Fruit fly (Drosophila melanogaster) whole organism, prepupa: Measurements from ENCODE around the gene Sfp33A2.
A peak's percentile ranks its signal among the peaks of the same experiment; 100 is the strongest.

Experiments used
- Blimp-1 ChIP-seq: fragments of 200-800 bp; sonication (Bioruptor generic); optimal IDR thresholded peaks from 3 replicates; lab custom pipeline; 2017; ENCODE audit warnings: missing biosample characterization, missing genetic modification characterization, mild to moderate bottlenecking, moderate library complexity, missing genetic modification reagents
- CG10631 ChIP-seq: fragments of 200-800 bp; sonication (Bioruptor generic); optimal IDR thresholded peaks from 2 replicates; lab custom pipeline; 2016; ENCODE audit warnings: missing biosample characterization, missing genetic modification characterization
- CG11294 ChIP-seq: fragments of 200-800 bp; sonication (Bioruptor generic); IDR thresholded peaks from 2 replicates; pipeline ENCODE4 v1.3.6; 2022; ENCODE audit warnings: missing biosample characterization, missing genetic modification characterization
- CG11762 ChIP-seq: fragments of 200-800 bp; sonication (Bioruptor generic); optimal IDR thresholded peaks from 3 replicates; lab custom pipeline; 2016; ENCODE audit warnings: missing biosample characterization, missing genetic modification characterization; ENCODE audit not compliant: insufficient read depth
- CG15336 ChIP-seq: fragments of 200-800 bp; sonication (Bioruptor generic); IDR thresholded peaks from 2 replicates; pipeline ENCODE4 v1.3.6; 2022; ENCODE audit warnings: missing biosample characterization, missing genetic modification characterization
- CG1621 ChIP-seq: fragments of 200-800 bp; sonication (Bioruptor generic); optimal IDR thresholded peaks from 3 replicates; lab custom pipeline; 2018; ENCODE audit warnings: missing biosample characterization, mild to moderate bottlenecking, missing genetic modification characterization
- CG16779 ChIP-seq: fragments of 200-800 bp; sonication (Bioruptor generic); optimal IDR thresholded peaks from 3 replicates; lab custom pipeline; 2017; ENCODE audit warnings: missing biosample characterization, mild to moderate bottlenecking, missing genetic modification characterization
- CG3032 ChIP-seq: fragments of 200-800 bp; optimal IDR thresholded peaks from 2 replicates; lab custom pipeline; 2019; ENCODE audit warnings: missing biosample characterization, mild to moderate bottlenecking, missing genetic modification characterization, moderate library complexity
- CG31627 ChIP-seq: fragments of 200-800 bp; sonication (Bioruptor generic); optimal IDR thresholded peaks from 3 replicates; lab custom pipeline; 2016; ENCODE audit warnings: missing biosample characterization, missing genetic modification characterization
- CG32006 ChIP-seq: fragments of 200-800 bp; sonication (Bioruptor generic); optimal IDR thresholded peaks from 3 replicates; lab custom pipeline; 2017; ENCODE audit warnings: missing biosample characterization, mild to moderate bottlenecking, missing genetic modification characterization
- CG34406 ChIP-seq: fragments of 200-800 bp; sonication (Bioruptor generic); optimal IDR thresholded peaks from 3 replicates; lab custom pipeline; 2016; ENCODE audit warnings: missing biosample characterization, missing genetic modification characterization
- CG3919 ChIP-seq: fragments of 200-800 bp; sonication (Bioruptor generic); optimal IDR thresholded peaks from 3 replicates; lab custom pipeline; 2016; ENCODE audit warnings: missing biosample characterization, missing genetic modification characterization
- CG4318 ChIP-seq: fragments of 200-800 bp; sonication (Bioruptor generic); optimal IDR thresholded peaks from 3 replicates; lab custom pipeline; 2017; ENCODE audit warnings: missing biosample characterization, mild to moderate bottlenecking, missing genetic modification characterization
- CG6163 ChIP-seq: fragments of 200-800 bp; sonication (Bioruptor generic); IDR thresholded peaks from 3 replicates; pipeline ENCODE4 v1.3.6; 2022; ENCODE audit warnings: missing biosample characterization, missing genetic modification characterization
- CG6276 ChIP-seq: fragments of 200-800 bp; sonication (Bioruptor generic); optimal IDR thresholded peaks from 2 replicates; lab custom pipeline; 2017; ENCODE audit warnings: missing biosample characterization, mild to moderate bottlenecking, missing genetic modification characterization
- CG6808 ChIP-seq: fragments of 200-800 bp; sonication (Bioruptor generic); optimal IDR thresholded peaks from 3 replicates; lab custom pipeline; 2017; ENCODE audit warnings: missing biosample characterization, missing genetic modification characterization, mild to moderate bottlenecking, moderate library complexity, missing genetic modification reagents
- CG6854 ChIP-seq: fragments of 200-800 bp; sonication (Bioruptor generic); optimal IDR thresholded peaks from 2 replicates; lab custom pipeline; 2017; ENCODE audit warnings: missing biosample characterization, mild to moderate bottlenecking, missing genetic modification characterization
- CG7368 ChIP-seq: fragments of 200-800 bp; sonication (Bioruptor generic); optimal IDR thresholded peaks from 3 replicates; lab custom pipeline; 2016; ENCODE audit warnings: missing biosample characterization, missing genetic modification characterization
- CG8119 ChIP-seq: fragments of 200-800 bp; sonication (Bioruptor generic); IDR thresholded peaks from 3 replicates; pipeline ENCODE4 v1.3.6; 2022; ENCODE audit warnings: missing biosample characterization, missing genetic modification characterization
- CG8319 ChIP-seq: fragments of 200-800 bp; sonication (Bioruptor generic); optimal IDR thresholded peaks from 3 replicates; lab custom pipeline; 2016; ENCODE audit warnings: missing biosample characterization, missing genetic modification characterization
- CG8632 ChIP-seq: fragments of 200-800 bp; sonication (Bioruptor generic); optimal IDR thresholded peaks from 3 replicates; lab custom pipeline; 2016; ENCODE audit warnings: missing biosample characterization, missing genetic modification characterization
- CG9139 ChIP-seq: fragments of 200-800 bp; sonication (Bioruptor generic); optimal IDR thresholded peaks from 3 replicates; lab custom pipeline; 2017; ENCODE audit warnings: missing biosample characterization, mild to moderate bottlenecking, missing genetic modification characterization
- Eip78C ChIP-seq: fragments of 200-800 bp; sonication (Bioruptor generic); peaks from one replicate; lab custom pipeline; 2016; ENCODE audit warnings: missing biosample characterization, missing genetic modification characterization
- Eip93F ChIP-seq: fragments of 200-800 bp; sonication (Bioruptor generic); optimal IDR thresholded peaks from 2 replicates; lab custom pipeline; 2016; ENCODE audit warnings: missing biosample characterization, mild to moderate bottlenecking, missing genetic modification characterization
- Ets96B ChIP-seq: fragments of 200-800 bp; optimal IDR thresholded peaks from 2 replicates; lab custom pipeline; 2019; ENCODE audit warnings: missing biosample characterization, mild to moderate bottlenecking, missing genetic modification characterization, moderate library complexity
- Gug ChIP-seq: fragments of 200-800 bp; sonication (Bioruptor generic); IDR thresholded peaks from 2 replicates; pipeline ENCODE4 v1.3.6; 2022; ENCODE audit warnings: missing biosample characterization, missing genetic modification characterization
- Hr39 ChIP-seq: fragments of 200-800 bp; sonication (Bioruptor generic); optimal IDR thresholded peaks from 2 replicates; lab custom pipeline; 2016; ENCODE audit warnings: missing biosample characterization, missing genetic modification characterization
- Hr4 ChIP-seq: fragments of 200-800 bp; sonication (Bioruptor generic); optimal IDR thresholded peaks from 3 replicates; lab custom pipeline; 2016; ENCODE audit warnings: missing biosample characterization, missing genetic modification characterization
- Lpt ChIP-seq: fragments of 200-800 bp; sonication (Bioruptor generic); optimal IDR thresholded peaks from 3 replicates; lab custom pipeline; 2016; ENCODE audit warnings: missing biosample characterization, missing genetic modification characterization
- Met ChIP-seq: fragments of 200-800 bp; sonication (Bioruptor generic); optimal IDR thresholded peaks from 3 replicates; lab custom pipeline; 2016; ENCODE audit warnings: missing biosample characterization, missing genetic modification characterization
- OdsH ChIP-seq: fragments of 200-800 bp; sonication (Bioruptor generic); optimal IDR thresholded peaks from 3 replicates; lab custom pipeline; 2016; ENCODE audit warnings: missing biosample characterization, missing genetic modification characterization
- Smox ChIP-seq: fragments of 200-800 bp; sonication (Bioruptor generic); optimal IDR thresholded peaks from 3 replicates; lab custom pipeline; 2016; ENCODE audit warnings: missing biosample characterization, missing genetic modification characterization
- Sox102F ChIP-seq: fragments of 200-800 bp; sonication (Bioruptor generic); optimal IDR thresholded peaks from 2 replicates; lab custom pipeline; 2016; ENCODE audit warnings: missing biosample characterization, mild to moderate bottlenecking, missing genetic modification characterization
- Sox14 ChIP-seq: fragments of 200-800 bp; sonication (Bioruptor generic); optimal IDR thresholded peaks from 3 replicates; lab custom pipeline; 2016; ENCODE audit warnings: missing biosample characterization, missing genetic modification characterization
- Sox15 ChIP-seq: fragments of 200-800 bp; sonication (Bioruptor generic); optimal IDR thresholded peaks from 3 replicates; lab custom pipeline; 2016; ENCODE audit warnings: missing biosample characterization, missing genetic modification characterization
- achi ChIP-seq: fragments of 200-800 bp; sonication (Bioruptor generic); optimal IDR thresholded peaks from 3 replicates; lab custom pipeline; 2016; ENCODE audit warnings: missing biosample characterization, missing genetic modification characterization
- acj6 ChIP-seq: fragments of 200-800 bp; sonication (Bioruptor generic); optimal IDR thresholded peaks from 3 replicates; lab custom pipeline; 2016; ENCODE audit warnings: missing biosample characterization, missing genetic modification characterization
- cyc ChIP-seq: fragments of 200-800 bp; sonication (Bioruptor generic); optimal IDR thresholded peaks from 3 replicates; lab custom pipeline; 2016; ENCODE audit warnings: missing biosample characterization, missing genetic modification characterization
- dac ChIP-seq: fragments of 200-800 bp; sonication (Bioruptor generic); optimal IDR thresholded peaks from 2 replicates; lab custom pipeline; 2017; ENCODE audit warnings: missing biosample characterization, mild to moderate bottlenecking, missing genetic modification characterization
- dsx ChIP-seq: fragments of 200-800 bp; optimal IDR thresholded peaks from 3 replicates; lab custom pipeline; 2019; ENCODE audit warnings: missing biosample characterization, mild to moderate bottlenecking, missing genetic modification characterization, moderate library complexity; ENCODE audit not compliant: poor library complexity, severe bottlenecking
- eg ChIP-seq: fragments of 200-800 bp; sonication (Bioruptor generic); IDR thresholded peaks from 3 replicates; pipeline ENCODE4 v1.3.6; 2022; ENCODE audit warnings: missing biosample characterization, missing genetic modification characterization
- fd59A ChIP-seq: fragments of 200-800 bp; sonication (Bioruptor generic); optimal IDR thresholded peaks from 2 replicates; lab custom pipeline; 2017; ENCODE audit warnings: missing biosample characterization, mild to moderate bottlenecking, missing genetic modification characterization, missing genetic modification reagents
- fd85E ChIP-seq: fragments of 200-800 bp; sonication (Bioruptor generic); optimal IDR thresholded peaks from 3 replicates; lab custom pipeline; 2016; ENCODE audit warnings: missing biosample characterization, missing genetic modification characterization
- fkh ChIP-seq: fragments of 200-800 bp; sonication (Bioruptor generic); optimal IDR thresholded peaks from 3 replicates; lab custom pipeline; 2017; ENCODE audit warnings: missing biosample characterization, mild to moderate bottlenecking, missing genetic modification characterization, moderate library complexity
- net ChIP-seq: fragments of 200-800 bp; sonication (Bioruptor generic); optimal IDR thresholded peaks from 3 replicates; lab custom pipeline; 2016; ENCODE audit warnings: missing biosample characterization, missing genetic modification characterization
- pdm3 ChIP-seq: fragments of 200-800 bp; sonication (Bioruptor generic); optimal IDR thresholded peaks from 3 replicates; lab custom pipeline; 2016; ENCODE audit warnings: missing biosample characterization, missing genetic modification characterization
- ss ChIP-seq, 2 experiments: fragments of 200-800 bp; sonication (Bioruptor generic); optimal IDR thresholded peaks; 2 replicates in 1 of 2; 3 replicates in 1 of 2; lab custom pipeline; 2017 to 2018; ENCODE audit warnings: mild to moderate bottlenecking in 2 of 2, missing biosample characterization in 2 of 2, missing genetic modification characterization in 2 of 2, moderate library complexity in 1 of 2
- svp ChIP-seq: fragments of 200-800 bp; sonication (Bioruptor generic); peaks from one replicate; lab custom pipeline; 2016; ENCODE audit warnings: missing biosample characterization, missing genetic modification characterization
- topi ChIP-seq: fragments of 200-800 bp; sonication (Bioruptor generic); optimal IDR thresholded peaks from 3 replicates; lab custom pipeline; 2016; ENCODE audit warnings: missing biosample characterization, missing genetic modification characterization
- vri ChIP-seq: fragments of 200-800 bp; sonication (Bioruptor generic); optimal IDR thresholded peaks from 3 replicates; lab custom pipeline; 2016; ENCODE audit warnings: missing biosample characterization, mild to moderate bottlenecking, missing genetic modification characterization

Gene Sfp33A2

DNA sequence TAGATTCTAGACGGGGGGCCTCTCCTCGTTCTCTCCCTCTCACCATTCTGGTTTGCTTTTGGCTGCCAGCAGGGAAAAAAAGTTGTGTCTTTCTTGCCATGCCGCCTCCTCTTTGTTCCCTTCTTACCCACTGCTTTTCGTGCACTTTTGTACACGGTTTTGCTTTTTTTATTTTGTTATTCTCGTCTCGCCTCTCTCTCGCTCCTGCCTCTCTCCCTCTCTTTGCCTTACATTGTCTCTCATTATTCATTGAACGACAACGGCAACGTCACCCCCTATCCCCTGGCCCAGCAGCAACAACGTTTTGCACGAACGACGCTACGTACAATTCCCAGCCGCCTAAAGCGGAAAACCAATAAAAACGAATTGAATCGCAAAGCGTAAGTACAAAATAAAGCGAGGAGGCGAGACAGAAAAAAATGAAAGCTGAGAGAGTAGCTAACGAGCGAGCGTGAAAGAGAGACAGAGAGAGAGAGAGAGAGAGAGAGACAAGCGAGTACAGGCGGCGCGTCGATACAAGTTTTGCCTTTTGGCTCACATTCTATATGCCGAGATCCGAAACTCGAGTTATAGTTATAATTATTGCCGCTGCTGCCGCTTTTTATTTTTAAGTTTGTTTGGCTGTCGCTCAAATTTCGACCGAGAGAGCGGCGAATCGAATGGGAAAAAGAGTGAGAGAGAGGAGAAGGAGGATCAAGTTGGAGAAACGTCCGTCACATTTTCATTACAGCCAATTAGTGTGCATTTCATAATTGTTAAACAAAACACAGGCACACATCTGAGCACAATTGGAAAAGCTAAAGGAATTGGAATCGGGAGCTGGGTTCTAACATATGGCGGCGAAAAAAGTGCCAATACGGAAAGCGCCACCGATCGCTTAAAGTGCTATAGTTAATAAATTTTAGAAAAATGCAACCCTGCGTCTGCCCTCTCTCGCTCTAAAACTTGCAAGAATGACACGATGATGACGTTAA lies 30.5 kb upstream of the Sfp33A2 start:
- TF ChIP-seq svp (peak; percentile 95), acj6 (no peak), dac (GFP tag; lab: Kevin White, UChicago) (peak; percentile 63), fd59A (GFP tag; lab: Kevin White, UChicago) (peak; percentile 55), CG8119 (no peak; the same call in 1 of the 3 replicates), CG10631 (GFP tag; lab: Kevin White, UChicago) (peak; percentile 53), CG15336 (GFP tag; lab: Robert Waterston, UW) (peak; percentile 76), CG1621 (tag; lab: Kevin White, UChicago) (peak; percentile 85), net (peak; percentile 76), Sox102F (GFP tag; lab: Kevin White, UChicago) (peak; percentile 70), cyc (GFP tag; lab: Kevin White, UChicago) (no peak), Ets96B (tag; lab: Kevin White, UChicago) (peak; percentile 78), Smox (GFP tag; lab: Kevin White, UChicago) (peak; percentile 58), eg (GFP tag; lab: Robert Waterston, UW) (peak; percentile 87), CG3032 (tag; lab: Kevin White, UChicago) (peak; percentile 68), fd85E (peak; percentile 12), Eip78C (GFP tag; lab: Kevin White, UChicago) (peak; percentile 87), Lpt (GFP tag; lab: Kevin White, UChicago) (peak; percentile 93), CG11294 (GFP tag; lab: Robert Waterston, UW) (peak; percentile 59), OdsH (GFP tag; lab: Kevin White, UChicago) (peak; percentile 37), CG16779 (tag; lab: Kevin White, UChicago) (peak; percentile 88), dsx (GFP tag; lab: Kevin White, UChicago) (peak; percentile 99), ss (GFP tag; optimal IDR thresholded peaks at IDR 0.05; lab: Kevin White, UChicago) (peak; percentile 91 to 97), Sox14 (GFP tag; lab: Kevin White, UChicago) (peak; percentile 92), CG31627 (no peak), Hr39 (GFP tag; lab: Kevin White, UChicago) (no peak), topi (GFP tag; lab: Kevin White, UChicago) (no peak), Sox15 (GFP tag; lab: Kevin White, UChicago) (no peak), CG32006 (GFP tag; lab: Kevin White, UChicago) (peak; percentile 73), CG9139 (peak; percentile 87), CG6276 (GFP tag; lab: Kevin White, UChicago) (peak; percentile 80), CG34406 (GFP tag; lab: Kevin White, UChicago) (peak; percentile 44), Blimp-1 (GFP tag; lab: Kevin White, UChicago) (peak; percentile 56), Gug (peak; percentile 54), Eip93F (GFP tag; lab: Kevin White, UChicago) (peak; percentile 40), CG6808 (GFP tag; lab: Kevin White, UChicago) (peak; percentile 84), Met (peak; percentile 33), CG8632 (peak; percentile 60), CG6854 (GFP tag; lab: Kevin White, UChicago) (peak; percentile 85), CG6163 (GFP tag; lab: Robert Waterston, UW) (peak; percentile 95), CG11762 (no peak), CG3919 (GFP tag; lab: Kevin White, UChicago) (peak; percentile 52), vri (GFP tag; lab: Kevin White, UChicago) (peak; percentile 81), pdm3 (peak; percentile 38), fkh (GFP tag; lab: Kevin White, UChicago) (peak; percentile 10), CG4318 (GFP tag; lab: Kevin White, UChicago) (peak; percentile 21), CG7368 (GFP tag; lab: Kevin White, UChicago) (peak; percentile 52), Hr4 (no peak), CG8319 (GFP tag; lab: Kevin White, UChicago) (no peak), achi (peak; percentile 54)
